Fruit fly (Drosophila melanogaster) Kc167 (cell line): ENCODE measurements around the gene CG31493.

ENCODE experiments used
- Sin3A ChIP-seq: fragments of >200 bp; optimal IDR thresholded peaks from 2 replicates; lab custom pipeline; 2018; ENCODE audit warnings: missing external identifiers
- h ChIP-seq: fragments of >200 bp; optimal IDR thresholded peaks from 3 replicates; lab custom pipeline; 2018; ENCODE audit warnings: missing external identifiers
- insv ChIP-seq: fragments of >200 bp; optimal IDR thresholded peaks from 3 replicates; lab custom pipeline; 2018; ENCODE audit warnings: missing external identifiers
- psq ChIP-seq: fragments of >200 bp; optimal IDR thresholded peaks from 2 replicates; lab custom pipeline; 2017; ENCODE audit warnings: missing external identifiers
- ttk ChIP-seq: sonication (Bioruptor generic); optimal IDR thresholded peaks from 2 replicates; lab custom pipeline; 2017; ENCODE audit warnings: missing external identifiers

dm6 chr3R:7138058-7138457, 6.7 kb downstream of the CG31493 start:
- TF ChIP-seq ttk (lab: Kevin White, UChicago), result no peak
- TF ChIP-seq Sin3A, result no peak
- TF ChIP-seq h (lab: Kevin White, UChicago), result no peak
- no peak for TF ChIP-seq insv
- TF ChIP-seq psq, result no peak
